Fruit fly (Drosophila melanogaster) whole organism, embryonic: ENCODE measurements around the gene CG1231.

Experiments
- Awh ChIP-seq: fragments of 200-800 bp; sonication (Bioruptor generic); IDR thresholded peaks from 2 replicates; pipeline ENCODE4, ENCODE4 v1.3.6; 2022; ENCODE audit warnings: missing biosample characterization, missing genetic modification characterization
- BEAF-32 ChIP-seq: fragments of 200-800 bp; sonication (Bioruptor generic); optimal IDR thresholded peaks from 3 replicates; lab custom pipeline; 2017; ENCODE audit warnings: missing biosample characterization, missing genetic modification characterization, mild to moderate bottlenecking, moderate library complexity, missing genetic modification reagents
- Bdp1 ChIP-seq: fragments of 200-800 bp; sonication (Bioruptor generic); optimal IDR thresholded peaks from 3 replicates; lab custom pipeline; 2016; ENCODE audit warnings: missing biosample characterization, missing genetic modification characterization
- Blimp-1 ChIP-seq: fragments of 200-800 bp; sonication (Bioruptor generic); optimal IDR thresholded peaks from 3 replicates; lab custom pipeline; 2018; ENCODE audit warnings: missing biosample characterization, missing genetic modification characterization, mild to moderate bottlenecking, moderate library complexity, missing genetic modification reagents
- CG10147 ChIP-seq: fragments of 200-800 bp; sonication (Bioruptor generic); optimal IDR thresholded peaks from 2 replicates; lab custom pipeline; 2019; ENCODE audit warnings: missing biosample characterization, mild to moderate bottlenecking, missing genetic modification characterization, moderate library complexity
- CG10209 ChIP-seq: fragments of 200-800 bp; sonication (Bioruptor generic); optimal IDR thresholded peaks from 3 replicates; lab custom pipeline; 2017; ENCODE audit warnings: missing biosample characterization, mild to moderate bottlenecking, missing genetic modification characterization, missing genetic modification reagents
- CG14667 ChIP-seq: fragments of 200-800 bp; sonication (Bioruptor generic); IDR thresholded peaks from 2 replicates; pipeline ENCODE4 v1.3.6; 2022; ENCODE audit warnings: missing biosample characterization, missing genetic modification characterization
- CG17359 ChIP-seq: fragments of 200-800 bp; sonication (Bioruptor generic); optimal IDR thresholded peaks from 3 replicates; lab custom pipeline; 2018; ENCODE audit warnings: missing biosample characterization, mild to moderate bottlenecking, missing genetic modification characterization, moderate library complexity
- CG1832 ChIP-seq: fragments of 200-800 bp; sonication (Bioruptor generic); optimal IDR thresholded peaks from 2 replicates; lab custom pipeline; 2017; ENCODE audit warnings: missing biosample characterization, mild to moderate bottlenecking, missing genetic modification characterization, inconsistent platforms
- CG18476 ChIP-seq: fragments of 200-800 bp; sonication (Bioruptor generic); optimal IDR thresholded peaks from 2 replicates; lab custom pipeline; 2016; ENCODE audit warnings: missing biosample characterization, mild to moderate bottlenecking, missing genetic modification characterization
- CG2120 ChIP-seq: fragments of 200-800 bp; sonication (Bioruptor generic); optimal IDR thresholded peaks from 3 replicates; lab custom pipeline; 2016; ENCODE audit warnings: missing biosample characterization, missing genetic modification characterization
- CG2129 ChIP-seq: fragments of 200-800 bp; sonication (Bioruptor generic); IDR thresholded peaks from 2 replicates; pipeline ENCODE4 v1.3.6; 2022; ENCODE audit warnings: missing biosample characterization, missing genetic modification characterization; ENCODE audit not compliant: partially characterized antibody
- CG2889 ChIP-seq: fragments of 200-800 bp; sonication (Bioruptor generic); IDR thresholded peaks from 3 replicates; pipeline ENCODE4 v1.3.6; 2022; ENCODE audit warnings: missing biosample characterization, missing genetic modification characterization
- CG30403 ChIP-seq: fragments of 200-800 bp; sonication (Bioruptor generic); optimal IDR thresholded peaks from 3 replicates; lab custom pipeline; 2016; ENCODE audit warnings: missing biosample characterization, missing genetic modification characterization
- CG3065 ChIP-seq: fragments of 200-800 bp; sonication (Bioruptor generic); optimal IDR thresholded peaks from 2 replicates; lab custom pipeline; 2016; ENCODE audit warnings: missing biosample characterization, missing genetic modification characterization
- CG31224 ChIP-seq: fragments of 200-800 bp; sonication (Bioruptor generic); IDR thresholded peaks from 2 replicates; pipeline ENCODE4 v1.3.6; 2022; ENCODE audit warnings: missing biosample characterization, missing genetic modification characterization
- CG32772 ChIP-seq: fragments of 200-800 bp; sonication (Bioruptor generic); IDR thresholded peaks from 2 replicates; pipeline ENCODE4 v1.3.6; 2022; ENCODE audit warnings: missing biosample characterization, missing genetic modification characterization
- CG4328 ChIP-seq: fragments of 200-800 bp; sonication (Bioruptor generic); optimal IDR thresholded peaks from 3 replicates; lab custom pipeline; 2017; ENCODE audit warnings: missing biosample characterization, missing genetic modification reagents, missing genetic modification characterization
- CG4617 ChIP-seq: fragments of 200-800 bp; sonication (Bioruptor generic); optimal IDR thresholded peaks from 3 replicates; lab custom pipeline; 2016; ENCODE audit warnings: missing biosample characterization, missing genetic modification characterization, borderline replicate concordance
- CG6175 ChIP-seq: fragments of 200-800 bp; sonication (Bioruptor generic); IDR thresholded peaks from 3 replicates; pipeline ENCODE4 v1.3.6; 2022; ENCODE audit warnings: missing biosample characterization, missing genetic modification characterization
- CG7963 ChIP-seq: fragments of 200-800 bp; sonication (Bioruptor generic); IDR thresholded peaks from 3 replicates; pipeline ENCODE4 v1.3.6; 2022; ENCODE audit warnings: missing biosample characterization, missing genetic modification characterization; ENCODE audit not compliant: partially characterized antibody
- CG8359 ChIP-seq: fragments of 200-800 bp; sonication (Bioruptor generic); optimal IDR thresholded peaks from 2 replicates; lab custom pipeline; 2017; ENCODE audit warnings: missing biosample characterization, mild to moderate bottlenecking, missing genetic modification characterization, borderline replicate concordance
- CG8944 ChIP-seq: fragments of 200-800 bp; sonication (Bioruptor generic); optimal IDR thresholded peaks from 3 replicates; lab custom pipeline; 2016; ENCODE audit warnings: missing biosample characterization, missing genetic modification characterization
- CG9215 ChIP-seq: fragments of 200-800 bp; sonication (Bioruptor generic); IDR thresholded peaks from 2 replicates; pipeline ENCODE4 v1.3.6; 2022; ENCODE audit warnings: missing biosample characterization, missing genetic modification characterization
- CG9609 ChIP-seq: fragments of 200-800 bp; sonication (Bioruptor generic); optimal IDR thresholded peaks from 3 replicates; lab custom pipeline; 2016; ENCODE audit warnings: missing biosample characterization, missing genetic modification characterization
- CG9876 ChIP-seq: fragments of 200-800 bp; sonication (Bioruptor generic); optimal IDR thresholded peaks from 2 replicates; lab custom pipeline; 2016; ENCODE audit warnings: missing biosample characterization, missing genetic modification characterization
- Camta ChIP-seq: fragments of 200-800 bp; sonication (Bioruptor generic); optimal IDR thresholded peaks from 2 replicates; lab custom pipeline; 2016; ENCODE audit warnings: missing biosample characterization, missing genetic modification characterization
- Meics ChIP-seq: fragments of 200-800 bp; sonication (Bioruptor generic); optimal IDR thresholded peaks from 2 replicates; lab custom pipeline; 2017; ENCODE audit warnings: missing biosample characterization, mild to moderate bottlenecking, missing genetic modification characterization
- Opbp ChIP-seq: fragments of 200-800 bp; sonication (Bioruptor generic); IDR thresholded peaks from 3 replicates; pipeline ENCODE4 v1.3.6; 2022; ENCODE audit warnings: missing biosample characterization, missing genetic modification characterization; ENCODE audit not compliant: partially characterized antibody
- Xrp1 ChIP-seq: fragments of 200-800 bp; sonication (Bioruptor generic); IDR thresholded peaks from 2 replicates; pipeline ENCODE4 v1.3.6; 2022; ENCODE audit warnings: missing biosample characterization, missing genetic modification characterization
- ab ChIP-seq: fragments of 200-800 bp; sonication (Bioruptor generic); optimal IDR thresholded peaks from 2 replicates; lab custom pipeline; 2016; ENCODE audit warnings: missing biosample characterization, missing genetic modification characterization
- abd-A ChIP-seq: fragments of 200-800 bp; sonication (Bioruptor generic); optimal IDR thresholded peaks from 3 replicates; lab custom pipeline; 2019; ENCODE audit warnings: missing biosample characterization, mild to moderate bottlenecking, missing genetic modification characterization, moderate library complexity
- ap ChIP-seq: fragments of 200-800 bp; sonication (Bioruptor generic); IDR thresholded peaks from 2 replicates; pipeline ENCODE4 v1.3.6; 2022; ENCODE audit warnings: missing biosample characterization, missing genetic modification characterization
- ash1 ChIP-seq: fragments of 200-800 bp; sonication (Bioruptor generic); optimal IDR thresholded peaks from 2 replicates; lab custom pipeline; 2018; ENCODE audit warnings: missing biosample characterization, mild to moderate bottlenecking, missing genetic modification characterization
- az2 ChIP-seq: fragments of 200-800 bp; sonication (Bioruptor generic); optimal IDR thresholded peaks from 3 replicates; lab custom pipeline; 2016; ENCODE audit warnings: missing biosample characterization, missing genetic modification characterization
- corto ChIP-seq: fragments of 200-800 bp; sonication (Bioruptor generic); optimal IDR thresholded peaks from 2 replicates; lab custom pipeline; 2016; ENCODE audit warnings: missing biosample characterization, mild to moderate bottlenecking, missing genetic modification characterization, moderate library complexity
- croc ChIP-seq: fragments of 200-800 bp; sonication (Bioruptor generic); conservative IDR thresholded peaks from 3 replicates; pipeline ENCODE4 v1.3.6; 2022; ENCODE audit warnings: missing biosample characterization, missing genetic modification characterization
- crol ChIP-seq: fragments of 200-800 bp; sonication (Bioruptor generic); IDR thresholded peaks from 2 replicates; pipeline ENCODE4 v1.3.6; 2022; ENCODE audit warnings: missing biosample characterization, missing genetic modification characterization
- danr ChIP-seq: fragments of 200-800 bp; sonication (Bioruptor generic); IDR thresholded peaks from 2 replicates; pipeline ENCODE4 v1.3.6; 2022; ENCODE audit warnings: missing biosample characterization, missing genetic modification characterization
- fd3F ChIP-seq: fragments of 200-800 bp; sonication (Bioruptor generic); optimal IDR thresholded peaks from 2 replicates; lab custom pipeline; 2018; ENCODE audit warnings: missing biosample characterization, mild to moderate bottlenecking, missing genetic modification characterization, moderate library complexity
- gro ChIP-seq: fragments of 200-800 bp; sonication (Bioruptor generic); optimal IDR thresholded peaks from 2 replicates; lab custom pipeline; 2016; ENCODE audit warnings: missing biosample characterization, missing genetic modification characterization
- hkb ChIP-seq, 2 experiments: fragments of 200-800 bp in 1 of 2; fragments of >200 bp in 1 of 2; sonication (Bioruptor generic) in 1 of 2; IDR thresholded peaks in 1 of 2; optimal IDR thresholded peaks in 1 of 2; 2 replicates each; pipeline versions ENCODE4 v1.3.6 to Lab custom; 2017 to 2022; ENCODE audit warnings: missing biosample characterization in 1 of 2, missing genetic modification characterization in 1 of 2
- ind ChIP-seq: fragments of 200-800 bp; sonication (Bioruptor generic); optimal IDR thresholded peaks from 3 replicates; lab custom pipeline; 2016; ENCODE audit warnings: missing biosample characterization, missing genetic modification characterization
- inv ChIP-seq: fragments of 200-800 bp; sonication (Bioruptor generic); IDR thresholded peaks from 2 replicates; pipeline ENCODE4 v1.3.6; 2022; ENCODE audit warnings: missing biosample characterization, missing genetic modification characterization; ENCODE audit not compliant: partially characterized antibody
- nerfin-1 ChIP-seq: fragments of 200-800 bp; sonication (Bioruptor generic); optimal IDR thresholded peaks from 3 replicates; lab custom pipeline; 2019; ENCODE audit warnings: missing biosample characterization, mild to moderate bottlenecking, missing genetic modification characterization, moderate library complexity
- ssp ChIP-seq: fragments of 200-800 bp; sonication (Bioruptor generic); IDR thresholded peaks from 2 replicates; pipeline ENCODE4 v1.3.6; 2022; ENCODE audit warnings: missing biosample characterization, missing genetic modification characterization
- vnd ChIP-seq: fragments of 200-800 bp; sonication (Bioruptor generic); IDR thresholded peaks from 3 replicates; pipeline ENCODE4 v1.3.6; 2022; ENCODE audit warnings: missing biosample characterization, missing genetic modification characterization; ENCODE audit not compliant: partially characterized antibody
- zen ChIP-seq: fragments of 200-800 bp; sonication (Bioruptor generic); optimal IDR thresholded peaks from 3 replicates; lab custom pipeline; 2018; ENCODE audit warnings: missing biosample characterization, mild to moderate bottlenecking, missing genetic modification characterization, moderate library complexity
- zen2 ChIP-seq: fragments of 200-800 bp; sonication (Bioruptor generic); IDR thresholded peaks from 3 replicates; pipeline ENCODE4 v1.3.6; 2022; ENCODE audit warnings: missing biosample characterization, missing genetic modification characterization; ENCODE audit not compliant: partially characterized antibody

CG1231 gene

DNA sequence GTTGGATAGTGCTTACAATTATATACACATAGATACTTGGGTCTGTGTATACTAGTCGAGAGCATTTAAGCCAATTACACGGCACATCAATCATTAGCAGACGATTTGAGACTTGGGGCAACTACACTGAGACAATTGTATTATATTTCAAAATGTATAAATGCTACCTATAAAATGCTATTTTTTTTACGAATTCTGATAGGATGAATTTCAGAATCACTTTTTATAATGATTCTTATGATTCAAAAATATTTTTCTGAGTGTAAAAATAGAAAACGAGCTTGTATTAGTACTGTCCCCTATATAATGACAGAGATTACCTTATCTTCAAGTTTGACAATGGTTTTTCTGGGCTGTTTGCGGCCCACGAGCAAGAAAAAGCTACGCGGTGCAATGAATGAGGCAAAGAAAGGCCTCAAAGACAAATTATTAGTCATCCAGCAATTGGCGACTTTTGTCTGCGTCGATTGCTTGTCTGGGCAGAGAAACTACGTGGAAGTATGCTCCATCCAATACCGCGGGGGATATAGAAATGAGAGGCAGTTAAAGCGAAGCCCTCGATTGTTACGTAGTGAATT lies 5.5 kb upstream of the CG1231 start (continued):
- peak; percentile 64 for TF ChIP-seq gro
- TF ChIP-seq zen (tag; lab: Kevin White, UChicago), result peak; percentile 52
- peak; percentile 65 for TF ChIP-seq ssp (GFP tag; lab: Robert Waterston, UW)
- peak; percentile 77 for TF ChIP-seq CG32772 (GFP tag; lab: Robert Waterston, UW)
- TF ChIP-seq CG2129 (GFP tag; lab: Robert Waterston, UW), result no peak
- TF ChIP-seq fd3F (GFP tag; lab: Kevin White, UChicago), result peak; percentile 56
- no peak for TF ChIP-seq Opbp (GFP tag; lab: Robert Waterston, UW)
- TF ChIP-seq CG30403 (GFP tag; lab: Kevin White, UChicago), result peak; percentile 75
- TF ChIP-seq ab (GFP tag; lab: Kevin White, UChicago), result no peak
- TF ChIP-seq CG31224 (GFP tag; lab: Robert Waterston, UW), result peak; percentile 69
- peak; percentile 33 for TF ChIP-seq CG9609 (GFP tag; lab: Kevin White, UChicago)
- TF ChIP-seq CG9876, result no peak
- peak; percentile 25 for TF ChIP-seq Bdp1 (GFP tag; lab: Kevin White, UChicago)
- TF ChIP-seq CG7963, result no peak
- peak; percentile 75 for TF ChIP-seq CG10147 (GFP tag; lab: Kevin White, UChicago)
- no peak for TF ChIP-seq CG1832 (GFP tag; lab: Kevin White, UChicago)
- no peak for TF ChIP-seq vnd
- no peak for TF ChIP-seq zen2 (GFP tag; lab: Robert Waterston, UW)
- TF ChIP-seq ash1, result no peak
- no peak for TF ChIP-seq corto (GFP tag; lab: Kevin White, UChicago)
- TF ChIP-seq nerfin-1, result peak; percentile 45
- TF ChIP-seq inv (GFP tag; lab: Robert Waterston, UW), result no peak
- no peak for TF ChIP-seq BEAF-32 (GFP tag; lab: Kevin White, UChicago)
- no peak for TF ChIP-seq hkb (optimal IDR thresholded peaks at IDR 0.05; lab: Kevin White, UChicago)
- TF ChIP-seq hkb (GFP tag; IDR thresholded peaks at IDR 0.05; lab: Robert Waterston, UW), result peak; percentile 90
- peak; percentile 73 for TF ChIP-seq CG17359 (tag; lab: Kevin White, UChicago)
- no peak for TF ChIP-seq CG8359
- no peak for TF ChIP-seq abd-A (tag; lab: Kevin White, UChicago)
- 0 out of 3 replicates have a peak, but pooled peaks have one; percentile 22 for TF ChIP-seq CG2889 (GFP tag; lab: Robert Waterston, UW)
- peak; percentile 40; the same call in 2 of the 3 replicates for TF ChIP-seq croc (GFP tag; lab: Robert Waterston, UW)
- peak; percentile 71 for TF ChIP-seq Meics (GFP tag; lab: Kevin White, UChicago)
- peak; percentile 61 for TF ChIP-seq CG9215
- TF ChIP-seq ap (GFP tag; lab: Robert Waterston, UW), result peak; percentile 54; the same call in 1 of the 2 replicates
- no peak for TF ChIP-seq CG4328
- TF ChIP-seq ind (GFP tag; lab: Kevin White, UChicago), result no peak
- peak; percentile 83 for TF ChIP-seq Xrp1 (GFP tag; lab: Robert Waterston, UW)
- peak; percentile 28 for TF ChIP-seq CG10209 (GFP tag; lab: Kevin White, UChicago)
- peak; percentile 70 for TF ChIP-seq az2 (GFP tag; lab: Kevin White, UChicago)
- TF ChIP-seq CG2120, result peak; percentile 84
- TF ChIP-seq CG18476 (GFP tag; lab: Kevin White, UChicago), result peak; percentile 79
- TF ChIP-seq CG3065 (GFP tag; lab: Kevin White, UChicago), result no peak
- TF ChIP-seq danr (GFP tag; lab: Robert Waterston, UW), result no peak; the same call in 1 of the 2 replicates
- TF ChIP-seq CG8944 (GFP tag; lab: Kevin White, UChicago), result peak; percentile 4
- peak; percentile 83 for TF ChIP-seq Blimp-1 (GFP tag; lab: Kevin White, UChicago)
- TF ChIP-seq Camta, result peak; percentile 61
- TF ChIP-seq CG4617, result peak; percentile 18
- TF ChIP-seq crol (GFP tag; lab: Robert Waterston, UW), result no peak
- peak; percentile 76 for TF ChIP-seq CG14667 (GFP tag; lab: Robert Waterston, UW)
- TF ChIP-seq CG6175 (GFP tag; lab: Robert Waterston, UW), result no peak
- TF ChIP-seq Awh (GFP tag; lab: Robert Waterston, UW), result peak; percentile 72
